Fruit fly (Drosophila melanogaster): ENCODE data around the gene msi.

The msi gene

dm6 chr3R:25652066-25652720 is 136.3 kb downstream of the msi start (continued):
- TF ChIP-seq Lpt (GFP tag; optimal IDR thresholded peaks at IDR 0.05) (no peak), CG2116 (GFP tag; optimal IDR thresholded peaks at IDR 0.05) (no peak), CTCF (GFP tag; optimal IDR thresholded peaks at IDR 0.05) (peak; percentile 71), sisA (GFP tag; IDR thresholded peaks at IDR 0.05) (no peak), amos (GFP tag; IDR thresholded peaks at IDR 0.05; ENCODE audit: partially characterized antibody) (peak; percentile 41; the same call in 1 of the 2 replicates), Ada2b (GFP tag; IDR thresholded peaks at IDR 0.05) (no peak), danr (GFP tag; IDR thresholded peaks at IDR 0.05) (no peak), Vsx1 (GFP tag; optimal IDR thresholded peaks at IDR 0.05) (peak; percentile 58), nau (GFP tag; optimal IDR thresholded peaks at IDR 0.05) (no peak), Rfx (GFP tag; IDR thresholded peaks at IDR 0.05) (peak; percentile 22; the same call in 1 of the 2 replicates), CG15514 (GFP tag; optimal IDR thresholded peaks at IDR 0.05) (peak; percentile 17), pros (GFP tag; optimal IDR thresholded peaks at IDR 0.05) (peak; percentile 12), kah (GFP tag; optimal IDR thresholded peaks at IDR 0.05) (no peak), MBD-R2 (GFP tag; IDR thresholded peaks at IDR 0.05) (peak; percentile 69), CG6813 (GFP tag; optimal IDR thresholded peaks at IDR 0.05) (no peak), NfI (GFP tag; optimal IDR thresholded peaks at IDR 0.05) (peak; percentile 6), CG12155 (GFP tag; optimal IDR thresholded peaks at IDR 0.05) (no peak), Nf-YC (tag; optimal IDR thresholded peaks at IDR 0.05) (peak; percentile 18), ab (GFP tag; optimal IDR thresholded peaks at IDR 0.05) (no peak), CG6654 (GFP tag; optimal IDR thresholded peaks at IDR 0.05) (no peak), B-H2 (GFP tag; optimal IDR thresholded peaks at IDR 0.05) (peak; percentile 56), pb (GFP tag; optimal IDR thresholded peaks at IDR 0.05) (peak; percentile 5), CG9932 (GFP tag; IDR thresholded peaks at IDR 0.05) (no peak), CG9437 (GFP tag; optimal IDR thresholded peaks at IDR 0.05) (peak; percentile 77), gfzf (GFP tag; optimal IDR thresholded peaks at IDR 0.05) (peak; percentile 30), CG6175 (GFP tag; IDR thresholded peaks at IDR 0.05) (peak; percentile 68; the same call in 1 of the 3 replicates), CG1233 (GFP tag; optimal IDR thresholded peaks at IDR 0.05) (no peak), prd (optimal IDR thresholded peaks at IDR 0.05) (no peak), prd (GFP tag; IDR thresholded peaks at IDR 0.05) (no peak), CG14441 (GFP tag; IDR thresholded peaks at IDR 0.05) (no peak), CG10462 (GFP tag; optimal IDR thresholded peaks at IDR 0.05) (no peak), Awh (GFP tag; IDR thresholded peaks at IDR 0.05) (no peak), CG3726 (GFP tag; IDR thresholded peaks at IDR 0.05) (no peak), eve (GFP tag; optimal IDR thresholded peaks at IDR 0.05) (no peak), NFAT (GFP tag; IDR thresholded peaks at IDR 0.05) (0 out of 2 replicates have a peak, but pooled peaks have one; percentile 5), Meics (GFP tag; optimal IDR thresholded peaks at IDR 0.05) (peak; percentile 93), her (GFP tag; optimal IDR thresholded peaks at IDR 0.05) (peak; percentile 69), chm (GFP tag; IDR thresholded peaks at IDR 0.05) (no peak), Hr78 (GFP tag; optimal IDR thresholded peaks at IDR 0.05) (peak in 1 of 2 experiments; percentile 99), CG15269 (tag; optimal IDR thresholded peaks at IDR 0.05) (peak; percentile 18), Ets65A (GFP tag) (peak; percentile 76), Dll (GFP tag; IDR thresholded peaks at IDR 0.05; ENCODE audit: partially characterized antibody) (no peak), CG10147 (GFP tag; optimal IDR thresholded peaks at IDR 0.05) (peak; percentile 19), CG2712 (tag; optimal IDR thresholded peaks at IDR 0.05) (no peak), CG32532 (GFP tag; IDR thresholded peaks at IDR 0.05) (peak; percentile 36; the same call in 1 of the 2 replicates), CG10321 (GFP tag; IDR thresholded peaks at IDR 0.05) (no peak), fd64A (GFP tag; optimal IDR thresholded peaks at IDR 0.05) (no peak), exex (tag; optimal IDR thresholded peaks at IDR 0.05) (peak; percentile 87), wor (GFP tag; IDR thresholded peaks at IDR 0.05) (no peak), bbx (GFP tag; IDR thresholded peaks at IDR 0.05; ENCODE audit: partially characterized antibody) (no peak), gcm2 (GFP tag; optimal IDR thresholded peaks at IDR 0.05) (no peak)
